Fruit fly (Drosophila melanogaster) whole organism, wandering third instar larva: ENCODE measurements around the gene CG33688.

Source experiments
- Abd-B ChIP-seq: fragments of >200 bp; optimal IDR thresholded peaks from 2 replicates; lab custom pipeline; 2017; ENCODE audit warnings: missing biosample characterization, missing genetic modification characterization
- CG9705 ChIP-seq: fragments of 200-800 bp; sonication (Bioruptor generic); optimal IDR thresholded peaks from 2 replicates; lab custom pipeline; 2018; ENCODE audit warnings: missing biosample characterization, mild to moderate bottlenecking, missing genetic modification characterization
- CrebA ChIP-seq: fragments of 200-800 bp; sonication (Bioruptor generic); optimal IDR thresholded peaks from 2 replicates; lab custom pipeline; 2016; ENCODE audit warnings: missing biosample characterization, mild to moderate bottlenecking, missing genetic modification characterization, borderline replicate concordance
- Dfd ChIP-seq: fragments of >200 bp; optimal IDR thresholded peaks from 2 replicates; lab custom pipeline; 2017; ENCODE audit warnings: missing biosample characterization, missing genetic modification characterization
- Dif ChIP-seq: fragments of 200-275, 200-300 bp; sonication (Bioruptor generic); optimal IDR thresholded peaks from 2 replicates; lab custom pipeline; 2018; ENCODE audit warnings: missing biosample characterization, missing genetic modification characterization; ENCODE audit not compliant: partially characterized antibody
- GATAd ChIP-seq: sonication (Bioruptor generic); optimal IDR thresholded peaks from 2 replicates; lab custom pipeline; 2016; ENCODE audit warnings: missing biosample characterization, missing genetic modification characterization
- HLH106 ChIP-seq: fragments of 200-800 bp; optimal IDR thresholded peaks from 3 replicates; lab custom pipeline; 2019; ENCODE audit warnings: missing biosample characterization, mild to moderate bottlenecking, missing genetic modification characterization, moderate library complexity
- Hnf4 ChIP-seq: fragments of 200-800 bp; sonication (Bioruptor generic); optimal IDR thresholded peaks from 2 replicates; lab custom pipeline; 2016; ENCODE audit warnings: missing biosample characterization, mild to moderate bottlenecking, missing genetic modification characterization
- Hr78 ChIP-seq: fragments of >200 bp; optimal IDR thresholded peaks from 2 replicates; lab custom pipeline; 2017; ENCODE audit warnings: missing biosample characterization, missing genetic modification characterization
- Hr83 ChIP-seq: fragments of 200-300 bp; sonication (Bioruptor generic); optimal IDR thresholded peaks from 2 replicates; lab custom pipeline; 2016; ENCODE audit warnings: missing biosample characterization, mild to moderate bottlenecking, missing genetic modification characterization, moderate library complexity; ENCODE audit not compliant: poor library complexity, severe bottlenecking
- Jra ChIP-seq: sonication (Bioruptor generic); optimal IDR thresholded peaks from 2 replicates; lab custom pipeline; 2016; ENCODE audit warnings: missing biosample characterization, missing genetic modification characterization
- N ChIP-seq: fragments of >200 bp; optimal IDR thresholded peaks from 2 replicates; lab custom pipeline; 2018; ENCODE audit warnings: missing biosample characterization, missing external identifiers, missing genetic modification characterization
- OdsH ChIP-seq: fragments of 200-800 bp; sonication (Bioruptor generic); optimal IDR thresholded peaks from 2 replicates; lab custom pipeline; 2016; ENCODE audit warnings: missing biosample characterization, mild to moderate bottlenecking, missing genetic modification characterization
- Rel ChIP-seq, 2 experiments: fragments of 200-800 bp; sonication (Bioruptor generic) in 1 of 2; optimal IDR thresholded peaks; 2 replicates in 1 of 2; 3 replicates in 1 of 2; lab custom pipeline; 2016 to 2019; ENCODE audit warnings: mild to moderate bottlenecking in 2 of 2, missing biosample characterization in 2 of 2, missing genetic modification characterization in 2 of 2, moderate library complexity in 1 of 2
- Sp1 ChIP-seq: fragments of 200-800 bp; sonication (Bioruptor generic); optimal IDR thresholded peaks from 3 replicates; lab custom pipeline; 2019; ENCODE audit warnings: missing biosample characterization, mild to moderate bottlenecking, missing genetic modification characterization, moderate library complexity
- Vsx2 ChIP-seq: fragments of 200-300, 225-300 bp; sonication (Bioruptor generic); optimal IDR thresholded peaks from 2 replicates; lab custom pipeline; 2018; ENCODE audit warnings: missing biosample characterization, missing genetic modification characterization; ENCODE audit not compliant: partially characterized antibody
- br ChIP-seq: fragments of 200-800 bp; sonication (Bioruptor generic); optimal IDR thresholded peaks from 2 replicates; lab custom pipeline; 2016; ENCODE audit warnings: missing biosample characterization, missing genetic modification characterization
- brk ChIP-seq: fragments of 200-800 bp; sonication (Bioruptor generic); optimal IDR thresholded peaks from 2 replicates; lab custom pipeline; 2016; ENCODE audit warnings: missing biosample characterization, mild to moderate bottlenecking, missing genetic modification characterization
- dl ChIP-seq, 2 experiments: fragments of 175-275, 200-275 bp in 1 of 2; fragments of 200-275 bp in 1 of 2; sonication (Bioruptor generic); optimal IDR thresholded peaks; lab custom pipeline; 2018; ENCODE audit warnings: mild to moderate bottlenecking in 2 of 2, missing biosample characterization in 2 of 2, missing genetic modification characterization in 2 of 2, moderate library complexity in 2 of 2; ENCODE audit not compliant: partially characterized antibody in 2 of 2, insufficient read depth in 1 of 2
- dmrt93B ChIP-seq: fragments of 200-800 bp; sonication (Bioruptor generic); optimal IDR thresholded peaks from 2 replicates; lab custom pipeline; 2018; ENCODE audit warnings: missing biosample characterization, mild to moderate bottlenecking, missing genetic modification characterization
- dsf ChIP-seq: sonication (Bioruptor generic); optimal IDR thresholded peaks from 2 replicates; lab custom pipeline; 2016; ENCODE audit warnings: missing biosample characterization, missing genetic modification characterization, borderline replicate concordance
- ey ChIP-seq: fragments of 200-800 bp; sonication (Bioruptor generic); optimal IDR thresholded peaks from 2 replicates; lab custom pipeline; 2016; ENCODE audit warnings: missing biosample characterization, missing genetic modification characterization
- foxo ChIP-seq, 2 experiments: fragments of 200-800 bp; sonication (Bioruptor generic); optimal IDR thresholded peaks; 2 replicates in 1 of 2; 3 replicates in 1 of 2; lab custom pipeline; 2016 to 2017; ENCODE audit warnings: missing biosample characterization in 2 of 2, missing genetic modification characterization in 2 of 2
- fru ChIP-seq: fragments of 200-800 bp; sonication (Bioruptor generic); optimal IDR thresholded peaks from 3 replicates; lab custom pipeline; 2016; ENCODE audit warnings: missing biosample characterization, mild to moderate bottlenecking, missing genetic modification characterization
- h ChIP-seq: fragments of 200-800 bp; sonication (Bioruptor generic); optimal IDR thresholded peaks from 3 replicates; lab custom pipeline; 2016; ENCODE audit warnings: missing biosample characterization, mild to moderate bottlenecking, missing genetic modification characterization
- jim ChIP-seq: fragments of 175-275, 200-325 bp; sonication (Bioruptor generic); optimal IDR thresholded peaks from 2 replicates; lab custom pipeline; 2016; ENCODE audit warnings: missing biosample characterization, mild to moderate bottlenecking, missing genetic modification characterization
- lola ChIP-seq: fragments of >200 bp; optimal IDR thresholded peaks from 2 replicates; lab custom pipeline; 2017; ENCODE audit warnings: missing biosample characterization, missing genetic modification characterization
- pan ChIP-seq: fragments of >200 bp; optimal IDR thresholded peaks from 2 replicates; lab custom pipeline; 2017
- psq ChIP-seq: fragments of 200-800 bp; sonication (Bioruptor generic); optimal IDR thresholded peaks from 3 replicates; lab custom pipeline; 2017; ENCODE audit warnings: missing biosample characterization, mild to moderate bottlenecking, missing genetic modification characterization, moderate library complexity
- rgr ChIP-seq: fragments of 200-800 bp; sonication (Bioruptor generic); optimal IDR thresholded peaks from 3 replicates; lab custom pipeline; 2016; ENCODE audit warnings: missing biosample characterization, mild to moderate bottlenecking, missing genetic modification characterization
- sage ChIP-seq: fragments of 200-800 bp; sonication (Bioruptor generic); optimal IDR thresholded peaks from 2 replicates; lab custom pipeline; 2016; ENCODE audit warnings: missing biosample characterization, mild to moderate bottlenecking, missing genetic modification characterization
- sv ChIP-seq: fragments of 200-800 bp; sonication (Bioruptor generic); optimal IDR thresholded peaks from 3 replicates; lab custom pipeline; 2016; ENCODE audit warnings: missing biosample characterization, missing genetic modification characterization
- tai ChIP-seq: sonication (Bioruptor generic); optimal IDR thresholded peaks from 2 replicates; lab custom pipeline; 2016; ENCODE audit warnings: missing biosample characterization, missing genetic modification characterization
- usp ChIP-seq: fragments of >200 bp; optimal IDR thresholded peaks from 2 replicates; lab custom pipeline; 2017; ENCODE audit warnings: missing biosample characterization, missing genetic modification characterization
- woc ChIP-seq: sonication (Bioruptor generic); optimal IDR thresholded peaks from 2 replicates; lab custom pipeline; 2016; ENCODE audit warnings: missing biosample characterization, mild to moderate bottlenecking, missing genetic modification characterization

CG33688 gene

DNA sequence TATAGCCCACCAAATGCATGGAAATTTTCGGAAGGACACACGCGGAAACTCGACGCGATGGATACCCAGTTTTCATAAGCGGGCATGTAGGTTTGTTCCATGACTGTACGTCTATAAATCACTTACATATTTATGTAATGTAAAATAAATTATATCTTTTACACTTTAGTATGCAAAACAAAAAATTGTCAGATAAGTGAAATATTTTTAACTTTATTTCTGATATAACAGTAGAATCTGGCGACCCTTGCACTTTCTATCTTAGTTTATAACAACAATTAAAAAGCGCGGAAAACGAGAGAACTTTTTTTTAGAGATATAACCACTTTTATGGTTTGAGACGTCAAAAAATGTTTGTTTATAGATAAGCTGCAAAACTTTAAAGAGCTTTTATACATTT lies 21.3 kb upstream of the CG33688 start:
- TF ChIP-seq sv (GFP tag; lab: Kevin White, UChicago) (no peak), tai (GFP tag; lab: Kevin White, UChicago) (no peak), rgr (GFP tag; lab: Kevin White, UChicago) (no peak), sage (no peak), Jra (GFP tag; lab: Kevin White, UChicago) (no peak), dmrt93B (GFP tag; lab: Kevin White, UChicago) (no peak)

DNA sequence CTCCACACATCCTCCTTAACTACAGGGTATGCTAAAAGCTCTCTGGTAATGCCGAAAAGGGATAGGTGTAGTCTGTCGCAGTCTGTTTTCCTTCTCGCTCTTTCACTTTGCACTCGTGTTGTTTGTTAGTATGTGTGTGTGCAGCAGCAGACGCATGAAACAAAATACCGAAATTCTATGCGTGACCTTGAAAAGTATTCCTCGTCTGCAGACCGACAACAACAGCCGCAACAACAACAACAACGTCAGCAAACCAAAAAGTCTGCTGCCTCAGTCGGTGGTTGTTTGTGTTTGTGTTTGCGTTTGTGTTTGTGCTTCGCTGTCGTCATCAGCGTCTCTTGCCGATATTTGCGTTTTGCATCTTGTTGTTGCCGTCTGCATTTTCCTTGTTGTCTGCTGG lies 20.6 kb upstream of the CG33688 start:
- TF ChIP-seq woc (GFP tag; lab: Kevin White, UChicago) (peak; percentile 79), Hr83 (GFP tag; lab: Kevin White, UChicago) (peak; percentile 78), dl (GFP tag; optimal IDR thresholded peaks at IDR 0.05; lab: Kevin White, UChicago; ENCODE audit: insufficient read depth in 1 of 2, partially characterized antibody in 2 of 2) (peak in 1 of 2 experiments; percentile 35), dmrt93B (GFP tag; lab: Kevin White, UChicago) (no peak), Vsx2 (GFP tag; lab: Kevin White, UChicago) (peak; percentile 31), ey (GFP tag; lab: Kevin White, UChicago) (no peak), Dif (GFP tag; lab: Kevin White, UChicago) (peak; percentile 10), Rel (GFP tag; optimal IDR thresholded peaks at IDR 0.05; lab: Kevin White, UChicago) (peak; percentile 31), Rel (tag; optimal IDR thresholded peaks at IDR 0.05; lab: Kevin White, UChicago) (peak; percentile 13)

DNA sequence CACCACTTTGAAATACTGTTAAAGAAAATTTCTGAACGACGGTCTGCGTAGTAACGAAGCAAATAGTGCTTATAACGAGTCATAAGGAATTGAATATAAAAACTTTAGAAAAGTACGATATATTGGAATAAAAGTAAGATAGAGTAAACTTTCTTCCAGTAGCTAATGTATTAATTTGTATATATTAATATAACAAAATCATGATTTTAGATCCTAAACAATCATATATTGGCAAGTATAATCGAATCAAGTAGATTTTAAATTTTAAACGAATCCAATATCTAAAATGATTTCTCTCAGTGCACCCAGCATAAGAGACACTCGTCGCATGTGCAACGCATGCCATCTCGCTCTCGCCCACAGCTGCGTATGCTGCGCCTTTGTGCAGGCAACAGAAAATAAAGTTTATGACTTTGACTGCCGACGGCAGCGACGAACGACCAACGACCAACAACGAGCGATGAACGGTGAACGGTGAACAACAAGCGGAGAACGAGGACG lies 17.6 kb upstream of the CG33688 start:
- TF ChIP-seq usp (GFP tag; lab: Kevin White, UChicago), result no peak
- peak; percentile 29 for TF ChIP-seq fru (GFP tag; lab: Kevin White, UChicago)
- TF ChIP-seq Hr83 (GFP tag; lab: Kevin White, UChicago), result peak; percentile 44
- peak; percentile 80 for TF ChIP-seq Sp1 (GFP tag; lab: Kevin White, UChicago)
- peak in 1 of 2 experiments; percentile 63 for TF ChIP-seq foxo (GFP tag; optimal IDR thresholded peaks at IDR 0.05; lab: Kevin White, UChicago)
- TF ChIP-seq HLH106 (tag; lab: Kevin White, UChicago), result peak; percentile 39
- TF ChIP-seq Dif (GFP tag; lab: Kevin White, UChicago), result peak; percentile 65
- no peak for TF ChIP-seq Hnf4 (GFP tag; lab: Kevin White, UChicago)
- no peak for TF ChIP-seq lola
- peak; percentile 58 for TF ChIP-seq woc (GFP tag; lab: Kevin White, UChicago)
- peak; percentile 61 for TF ChIP-seq rgr (GFP tag; lab: Kevin White, UChicago)
- TF ChIP-seq br, result peak; percentile 18
- TF ChIP-seq dmrt93B (GFP tag; lab: Kevin White, UChicago), result peak; percentile 63
- TF ChIP-seq brk (GFP tag; lab: Kevin White, UChicago), result no peak
- TF ChIP-seq psq (GFP tag; lab: Kevin White, UChicago), result peak; percentile 68
- TF ChIP-seq OdsH (GFP tag; lab: Kevin White, UChicago), result peak; percentile 40
- TF ChIP-seq Vsx2 (GFP tag; lab: Kevin White, UChicago), result peak; percentile 45
- TF ChIP-seq h (GFP tag; lab: Kevin White, UChicago), result peak; percentile 79

DNA sequence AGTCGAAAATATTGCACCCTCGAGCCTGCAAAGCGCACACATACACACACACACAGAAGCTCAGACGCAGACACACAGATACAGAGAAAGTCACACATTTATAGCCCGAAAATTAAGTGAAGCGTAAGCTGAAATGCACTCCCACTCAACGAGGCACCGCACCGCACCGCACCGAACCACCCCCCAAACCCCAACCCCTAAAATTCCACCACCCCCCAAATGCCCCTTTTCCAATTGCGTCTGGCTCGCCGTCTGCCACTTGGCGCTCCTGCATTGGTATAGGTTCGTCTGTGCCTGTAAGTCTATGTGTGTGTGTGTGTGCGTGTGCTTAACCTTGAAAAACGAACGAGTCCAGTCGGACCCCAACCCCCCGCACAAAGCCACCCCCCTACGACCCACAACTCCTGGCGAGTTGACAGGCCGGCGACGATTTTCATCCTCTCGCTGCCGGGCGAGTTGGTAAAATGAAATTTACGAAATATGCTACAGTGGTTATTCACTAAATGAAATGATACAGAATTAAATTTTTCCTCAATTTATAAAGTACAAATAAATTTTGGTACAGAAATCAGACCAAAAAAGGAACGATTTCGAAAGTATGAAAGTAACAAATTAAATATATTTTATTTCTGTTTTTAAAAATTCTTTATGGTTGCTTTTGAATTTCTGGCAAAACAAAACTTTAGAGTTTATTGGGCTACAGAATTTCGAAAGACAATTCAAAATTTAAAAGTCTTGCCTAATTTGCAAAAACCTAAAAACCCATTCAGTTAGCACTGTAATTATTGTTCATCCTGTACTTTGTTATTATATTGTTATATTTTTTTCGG lies 16.2 kb upstream of the CG33688 start:
- TF ChIP-seq br (no peak), HLH106 (tag; lab: Kevin White, UChicago) (peak; percentile 62), Hr78 (no peak), Hr83 (GFP tag; lab: Kevin White, UChicago) (no peak), N (GFP tag; lab: Kevin White, UChicago) (no peak), sv (GFP tag; lab: Kevin White, UChicago) (no peak), tai (GFP tag; lab: Kevin White, UChicago) (peak; percentile 32), Hnf4 (GFP tag; lab: Kevin White, UChicago) (peak; percentile 24), CG9705 (GFP tag; lab: Kevin White, UChicago) (peak; percentile 25), CrebA (GFP tag; lab: Kevin White, UChicago) (no peak), Dfd (peak; percentile 52), GATAd (GFP tag; lab: Kevin White, UChicago) (no peak), sage (peak; percentile 20), h (GFP tag; lab: Kevin White, UChicago) (peak; percentile 64), brk (GFP tag; lab: Kevin White, UChicago) (peak; percentile 33), Dif (GFP tag; lab: Kevin White, UChicago) (no peak), Abd-B (GFP tag; lab: Kevin White, UChicago) (no peak), dl (GFP tag; optimal IDR thresholded peaks at IDR 0.05; lab: Kevin White, UChicago; ENCODE audit: insufficient read depth in 1 of 2, partially characterized antibody in 2 of 2) (no peak), Rel (GFP tag; optimal IDR thresholded peaks at IDR 0.05; lab: Kevin White, UChicago) (peak; percentile 3), Rel (tag; optimal IDR thresholded peaks at IDR 0.05; lab: Kevin White, UChicago) (no peak), foxo (GFP tag; optimal IDR thresholded peaks at IDR 0.05; lab: Kevin White, UChicago) (peak in 1 of 2 experiments; percentile 60), dmrt93B (GFP tag; lab: Kevin White, UChicago) (peak; percentile 17), jim (GFP tag; lab: Kevin White, UChicago) (no peak), ey (GFP tag; lab: Kevin White, UChicago) (peak; percentile 58), pan (lab: Kevin White, UChicago) (no peak), Jra (GFP tag; lab: Kevin White, UChicago) (no peak), dsf (GFP tag; lab: Kevin White, UChicago) (no peak), OdsH (GFP tag; lab: Kevin White, UChicago) (peak; percentile 41), Sp1 (GFP tag; lab: Kevin White, UChicago) (peak; percentile 56), lola (no peak), fru (GFP tag; lab: Kevin White, UChicago) (peak; percentile 58)
